Worm (Caenorhabditis elegans): ENCODE results near the gene F26D11.1.
A peak's percentile ranks its signal among the peaks of the same experiment; 100 is the strongest.

ce11 chrV:7980993-7981595 is at the start of gene F26D11.1:
- TF ChIP-seq him-1 (tag; optimal IDR thresholded peaks at IDR 0.05), result no peak
- no peak for TF ChIP-seq bed-2 (GFP tag; IDR thresholded peaks at IDR 0.05)
- TF ChIP-seq snpc-4 (GFP tag; optimal IDR thresholded peaks at IDR 0.05), result no peak
- no peak for TF ChIP-seq snpc-4 (tag; optimal IDR thresholded peaks at IDR 0.05)
- TF ChIP-seq F57C9.4 (tag; optimal IDR thresholded peaks at IDR 0.05), result no peak
- TF ChIP-seq madf-8 (GFP tag; conservative IDR thresholded peaks at IDR 0.05), result peak; percentile 87
- TF ChIP-seq ztf-3 (GFP tag; optimal IDR thresholded peaks at IDR 0.05), result no peak

All from whole organism, young adult.